Worm (Caenorhabditis elegans) whole organism, L4 larva: ENCODE measurements around the gene C49F5.6.
A peak's percentile ranks its signal among the peaks of the same experiment; 100 is the strongest.

ENCODE experiments used
- F10B5.3 ChIP-seq: sonication (generic microtip); optimal IDR thresholded peaks from 2 replicates; lab custom pipeline; 2016; ENCODE audit warnings: mild to moderate bottlenecking, missing genetic modification characterization, missing compliant biosample characterization
- F26F4.8 ChIP-seq: fragments of 200-800 bp; sonication (Bioruptor generic); conservative IDR thresholded peaks from 2 replicates; pipeline ENCODE4 v1.3.6; 2022; ENCODE audit warnings: missing genetic modification characterization, missing compliant biosample characterization
- F44E2.7 ChIP-seq: fragments of 200-800 bp; sonication (Bioruptor generic); IDR thresholded peaks from 2 replicates; pipeline ENCODE4 v2.1.2; 2022; ENCODE audit warnings: missing genetic modification characterization, missing compliant biosample characterization
- T26A8.4 ChIP-seq: fragments of 200-800 bp; sonication (Bioruptor generic); IDR thresholded peaks from 2 replicates; pipeline ENCODE4 v1.3.6; 2022; ENCODE audit warnings: missing genetic modification characterization, missing compliant biosample characterization
- Y5F2A.4 ChIP-seq: fragments of 200-800 bp; sonication (Bioruptor generic); optimal IDR thresholded peaks from 2 replicates; lab custom pipeline; 2018; ENCODE audit warnings: mild to moderate bottlenecking, missing genetic modification characterization, missing compliant biosample characterization
- Y75B8A.6 ChIP-seq: fragments of 200-800 bp; sonication (Bioruptor generic); IDR thresholded peaks from 2 replicates; pipeline ENCODE4 v1.3.6; 2022; ENCODE audit warnings: missing genetic modification reagents, missing genetic modification characterization, missing compliant biosample characterization
- aha-1 ChIP-seq: fragments of 150-350 bp; peaks from one replicate; lab custom pipeline; 2014; ENCODE audit warnings: missing biosample characterization, missing genetic modification characterization
- aly-2 ChIP-seq: sonication (generic microtip); optimal IDR thresholded peaks from 2 replicates; lab custom pipeline; 2018; ENCODE audit warnings: missing biosample characterization, missing genetic modification characterization
- arid-1 ChIP-seq: fragments of 200-800 bp; sonication (Bioruptor generic); conservative IDR thresholded peaks from 2 replicates; pipeline ENCODE4 v1.3.6; 2022; ENCODE audit warnings: missing genetic modification reagents, missing genetic modification characterization, missing compliant biosample characterization
- ceh-82 ChIP-seq: sonication (generic microtip); optimal IDR thresholded peaks from 2 replicates; lab custom pipeline; 2017; ENCODE audit warnings: missing biosample characterization, missing genetic modification characterization
- cey-2 ChIP-seq: sonication (generic microtip); optimal IDR thresholded peaks from 3 replicates; lab custom pipeline; 2017; ENCODE audit warnings: missing genetic modification characterization, mild to moderate bottlenecking, missing compliant biosample characterization, antibody characterized with exemption, borderline replicate concordance; ENCODE audit not compliant: insufficient read depth
- daf-12 ChIP-seq: fragments of 150-350 bp; optimal IDR thresholded peaks from 2 replicates; lab custom pipeline; 2014; ENCODE audit warnings: missing biosample characterization, missing genetic modification reagents, missing genetic modification characterization
- daf-16 ChIP-seq, 3 experiments: sonication (generic microtip); optimal IDR thresholded peaks; 2 replicates each; lab custom pipeline; 2016 to 2017; ENCODE audit warnings: missing genetic modification characterization in 3 of 3, missing genetic modification reagents in 3 of 3, mild to moderate bottlenecking in 2 of 3, missing compliant biosample characterization in 2 of 3, missing biosample characterization in 1 of 3, moderate library complexity in 1 of 3
- daf-19 ChIP-seq: fragments of 200-800 bp; sonication (Bioruptor generic); conservative IDR thresholded peaks from 2 replicates; pipeline ENCODE4 v1.3.6; 2022; ENCODE audit warnings: missing genetic modification characterization, missing compliant biosample characterization
- dpl-1 ChIP-seq: fragments of 150-350 bp; optimal IDR thresholded peaks from 2 replicates; lab custom pipeline; 2014; ENCODE audit warnings: missing biosample characterization, missing genetic modification reagents, missing genetic modification characterization
- duxl-1 ChIP-seq: sonication (generic microtip); optimal IDR thresholded peaks from 2 replicates; lab custom pipeline; 2016; ENCODE audit warnings: mild to moderate bottlenecking, missing genetic modification characterization, moderate library complexity, missing compliant biosample characterization; ENCODE audit not compliant: poor library complexity
- fos-1 ChIP-seq: fragments of 150-350 bp; optimal IDR thresholded peaks from 2 replicates; lab custom pipeline; 2014; ENCODE audit warnings: missing biosample characterization, missing genetic modification characterization
- hlh-30 ChIP-seq: sonication (generic microtip); optimal IDR thresholded peaks from 2 replicates; lab custom pipeline; 2017; ENCODE audit warnings: antibody characterized with exemption, mild to moderate bottlenecking, missing genetic modification characterization, missing compliant biosample characterization; ENCODE audit not compliant: insufficient read depth
- hmg-1.1 ChIP-seq: fragments of 200-800 bp; sonication (Bioruptor generic); IDR thresholded peaks from 2 replicates; pipeline ENCODE4 v1.3.6; 2022; ENCODE audit warnings: missing genetic modification reagents, missing genetic modification characterization, missing compliant biosample characterization
- jun-1 ChIP-seq: fragments of 150-350 bp; optimal IDR thresholded peaks from 2 replicates; lab custom pipeline; 2014; ENCODE audit warnings: missing biosample characterization, missing genetic modification reagents, missing genetic modification characterization
- lim-7 ChIP-seq: fragments of 200-800 bp; sonication (Bioruptor generic); IDR thresholded peaks from 2 replicates; pipeline ENCODE4 v1.3.6; 2022; ENCODE audit warnings: missing genetic modification characterization, missing compliant biosample characterization
- lin-13 ChIP-seq: fragments of 150-350 bp; optimal IDR thresholded peaks from 2 replicates; lab custom pipeline; 2014; ENCODE audit warnings: missing biosample characterization, missing genetic modification reagents, missing genetic modification characterization
- lin-15B ChIP-seq: fragments of 150-350 bp; sonication (generic microtip); optimal IDR thresholded peaks from 3 replicates; lab custom pipeline; 2014; ENCODE audit warnings: missing biosample characterization, missing genetic modification characterization
- lin-38 ChIP-seq: fragments of 200-800 bp; sonication (Bioruptor generic); IDR thresholded peaks from 2 replicates; pipeline ENCODE4 v1.3.6; 2022; ENCODE audit warnings: missing genetic modification reagents, missing genetic modification characterization, missing compliant biosample characterization
- lir-3 ChIP-seq: sonication (generic microtip); optimal IDR thresholded peaks from 2 replicates; lab custom pipeline; 2016; ENCODE audit warnings: mild to moderate bottlenecking, missing genetic modification characterization, missing compliant biosample characterization
- madf-9 ChIP-seq: fragments of 200-800 bp; sonication (Bioruptor generic); conservative IDR thresholded peaks from 2 replicates; pipeline ENCODE4 v1.3.6; 2022; ENCODE audit warnings: missing genetic modification reagents, missing genetic modification characterization, missing compliant biosample characterization
- mdt-29 ChIP-seq: fragments of 200-800 bp; sonication (Bioruptor generic); IDR thresholded peaks from 2 replicates; pipeline ENCODE4 v1.3.6; 2022; ENCODE audit warnings: missing genetic modification reagents, missing genetic modification characterization, missing compliant biosample characterization
- mxl-2 ChIP-seq: fragments of 200-800 bp; sonication (Bioruptor generic); conservative IDR thresholded peaks from 2 replicates; pipeline ENCODE4 v1.3.6; 2022; ENCODE audit warnings: missing genetic modification reagents, missing genetic modification characterization, missing compliant biosample characterization
- nhr-11 ChIP-seq: fragments of 150-350 bp; optimal IDR thresholded peaks from 2 replicates; lab custom pipeline; 2014; ENCODE audit warnings: missing biosample characterization, missing genetic modification characterization
- nhr-111 ChIP-seq: fragments of 200-800 bp; sonication (Bioruptor generic); optimal IDR thresholded peaks from 2 replicates; lab custom pipeline; 2018; ENCODE audit warnings: mild to moderate bottlenecking, missing genetic modification characterization, missing compliant biosample characterization
- nhr-41 ChIP-seq: fragments of 200-800 bp; sonication (Bioruptor generic); IDR thresholded peaks from 2 replicates; pipeline ENCODE4 v1.3.6; 2022; ENCODE audit warnings: missing genetic modification reagents, missing genetic modification characterization, missing compliant biosample characterization
- nhr-42 ChIP-seq: fragments of 200-800 bp; sonication (Bioruptor generic); IDR thresholded peaks from 2 replicates; pipeline ENCODE4 v1.3.6; 2022; ENCODE audit warnings: missing genetic modification characterization, missing compliant biosample characterization
- pha-4 ChIP-seq, 2 experiments: fragments of 150-350 bp in 1 of 2; fragments of 200-800 bp in 1 of 2; sonication (Bioruptor generic) in 1 of 2; IDR thresholded peaks in 1 of 2; optimal IDR thresholded peaks in 1 of 2; 2 replicates each; pipeline versions ENCODE4 v1.3.6 to Lab custom; 2014 to 2022; ENCODE audit warnings: missing genetic modification characterization in 2 of 2, missing genetic modification reagents in 2 of 2, missing biosample characterization in 1 of 2, missing compliant biosample characterization in 1 of 2
- pqm-1 ChIP-seq: sonication (generic microtip); optimal IDR thresholded peaks from 2 replicates; lab custom pipeline; 2017; ENCODE audit warnings: missing biosample characterization, missing genetic modification characterization
- rbr-2 ChIP-seq: sonication (generic microtip); optimal IDR thresholded peaks from 2 replicates; lab custom pipeline; 2016; ENCODE audit warnings: missing genotype, missing genetic modification characterization, missing compliant biosample characterization
- set-16 ChIP-seq: fragments of 200-800 bp; sonication (Bioruptor generic); IDR thresholded peaks from 2 replicates; pipeline ENCODE4 v1.3.6; 2022; ENCODE audit warnings: missing genetic modification reagents, missing genetic modification characterization, missing compliant biosample characterization
- skn-1 ChIP-seq: fragments of 150-350 bp; optimal IDR thresholded peaks from 2 replicates; lab custom pipeline; 2014; ENCODE audit warnings: missing biosample characterization, missing genetic modification characterization
- snpc-1.2 ChIP-seq: fragments of 200-800 bp; sonication (Bioruptor generic); IDR thresholded peaks from 2 replicates; pipeline ENCODE4 v1.3.6; 2022; ENCODE audit warnings: missing genetic modification reagents, missing genetic modification characterization, missing compliant biosample characterization
- snpc-4 ChIP-seq: fragments of 150-350 bp; optimal IDR thresholded peaks from 2 replicates; lab custom pipeline; 2014; ENCODE audit warnings: missing biosample characterization, missing genetic modification characterization
- tag-97 ChIP-seq: fragments of 200-800 bp; sonication (Bioruptor generic); IDR thresholded peaks from 2 replicates; pipeline ENCODE4 v1.3.6; 2022; ENCODE audit warnings: missing genetic modification characterization, missing compliant biosample characterization
- unc-62 ChIP-seq, 3 experiments: fragments of 150-350 bp in 1 of 3; sonication (generic microtip); optimal IDR thresholded peaks in 2 of 3; peaks in 1 of 3; 1 replicate in 1 of 3; 2 replicates in 2 of 3; lab custom pipeline; 2014 to 2017; ENCODE audit warnings: missing biosample characterization in 3 of 3, missing genetic modification characterization in 3 of 3, missing genetic modification reagents in 3 of 3, missing genotype in 1 of 3

Gene C49F5.6

ce11 chrX:11987900-11988364, at the start of gene C49F5.6:
Gene C49F5.6, plus strand, starts transcription at chrX:11988314.
- no peak for TF ChIP-seq daf-12 (tag; lab: Kevin White, UChicago)
- peak in 1 of 2 experiments; percentile 28 for TF ChIP-seq daf-16 (GFP tag; optimal IDR thresholded peaks at IDR 0.05; lab: Kevin White, UChicago)
- TF ChIP-seq daf-16 (tag; optimal IDR thresholded peaks at IDR 0.05; lab: Kevin White, UChicago), result no peak
- TF ChIP-seq, all 104 proteins: peak for 1

- TF ChIP-seq tag-97 (no peak), mxl-2 (GFP tag; lab: Robert Waterston, UW) (no peak), nhr-111 (GFP tag; lab: Kevin White, UChicago) (no peak), daf-19 (GFP tag; lab: Robert Waterston, UW) (no peak), cey-2 (no peak), dpl-1 (GFP tag; lab: Kevin White, UChicago) (no peak), daf-16 (GFP tag; optimal IDR thresholded peaks at IDR 0.05; lab: Kevin White, UChicago) (no peak), daf-16 (tag; optimal IDR thresholded peaks at IDR 0.05; lab: Kevin White, UChicago) (no peak), nhr-41 (GFP tag; lab: Robert Waterston, UW) (no peak), F26F4.8 (no peak), rbr-2 (no peak)
Measured at ce11 chrX:11938826-11939225, 49.3 kb upstream of the C49F5.6 start, which contains the start of gene F55G7.5. Gene F55G7.5, minus strand, starts transcription at chrX:11938926.

- no peak for TF ChIP-seq duxl-1 (tag; lab: Kevin White, UChicago)
- TF ChIP-seq jun-1 (tag; lab: Kevin White, UChicago), result no peak
- no peak for TF ChIP-seq Y75B8A.6
- no peak for TF ChIP-seq nhr-111 (GFP tag; lab: Kevin White, UChicago)
- no peak for TF ChIP-seq nhr-42
- peak; percentile 46 for TF ChIP-seq aha-1 (tag; lab: Kevin White, UChicago)
- TF ChIP-seq lin-15B (tag; lab: Kevin White, UChicago), result no peak
Measured at ce11 chrX:11941951-11942350, 46.2 kb upstream of the C49F5.6 start, which contains the start of gene F55G7.3. Gene F55G7.3, minus strand, starts transcription at chrX:11942051.

DNA sequence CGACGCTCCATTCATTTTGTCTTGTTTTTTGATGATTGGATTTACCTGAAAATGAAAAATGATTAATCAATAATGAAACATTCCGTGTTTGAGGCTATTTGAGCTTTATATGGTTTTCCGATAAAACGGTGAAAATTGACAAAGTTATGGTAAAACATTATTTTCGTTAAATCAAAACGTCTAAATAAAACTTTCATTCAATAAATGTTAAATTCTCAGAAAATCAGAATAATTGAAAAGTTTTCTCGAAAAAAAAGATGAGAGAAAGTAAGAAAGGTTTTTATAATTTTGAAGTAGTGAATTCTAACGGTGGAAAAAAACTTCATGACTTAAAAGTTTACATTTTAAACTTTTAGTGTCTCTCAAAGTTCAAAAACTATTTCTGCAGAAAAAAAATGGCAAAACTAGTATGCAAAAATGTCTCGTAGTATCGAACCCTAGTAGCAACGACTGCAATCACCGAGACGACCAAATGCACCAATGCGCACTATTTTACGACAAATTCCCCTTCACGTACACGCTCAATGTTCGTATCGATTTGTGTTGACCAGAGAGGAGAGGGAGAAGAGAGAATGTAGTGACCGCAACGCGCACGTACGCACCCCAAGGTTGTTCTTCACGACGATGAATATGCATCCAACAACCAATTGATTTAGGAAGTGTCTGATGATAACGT, 41.2 kb upstream of the C49F5.6 start, which contains the start of gene nfya-1:
TSS of gene nfya-1 (minus strand) at position 51 of the 676 bp plus-strand sequence.
- TF ChIP-seq mxl-2 (GFP tag; lab: Robert Waterston, UW), result no peak
- TF ChIP-seq lin-38 (GFP tag; lab: Robert Waterston, UW), result no peak
- no peak for TF ChIP-seq daf-12 (tag; lab: Kevin White, UChicago)
- no peak for TF ChIP-seq mdt-29
- TF ChIP-seq duxl-1 (tag; lab: Kevin White, UChicago), result peak; percentile 11
- no peak for TF ChIP-seq F10B5.3 (tag; lab: Kevin White, UChicago)
- TF ChIP-seq hmg-1.1 (GFP tag; lab: Robert Waterston, UW), result peak; percentile 76
- no peak for TF ChIP-seq fos-1 (tag; lab: Kevin White, UChicago)
- no peak for TF ChIP-seq pqm-1 (tag; lab: Kevin White, UChicago)
- peak; percentile 67 for TF ChIP-seq hlh-30
- no peak for TF ChIP-seq daf-19 (GFP tag; lab: Robert Waterston, UW)
- 0 out of 2 replicates have a peak, but pooled peaks have one; percentile 9 for TF ChIP-seq madf-9 (GFP tag; lab: Robert Waterston, UW)
- TF ChIP-seq set-16 (GFP tag; lab: Robert Waterston, UW), result no peak
- TF ChIP-seq nhr-41 (GFP tag; lab: Robert Waterston, UW), result no peak
- no peak for TF ChIP-seq lin-15B (tag; lab: Kevin White, UChicago)
- TF ChIP-seq ceh-82 (tag; lab: Kevin White, UChicago), result no peak
- no peak for TF ChIP-seq nhr-111 (GFP tag; lab: Kevin White, UChicago)
- peak; percentile 14; the same call in 1 of the 2 replicates for TF ChIP-seq T26A8.4
- TF ChIP-seq lim-7, result no peak
- TF ChIP-seq aly-2 (tag; lab: Kevin White, UChicago), result no peak
- TF ChIP-seq unc-62 (GFP tag; optimal IDR thresholded peaks at IDR 0.05 in 1 of 2; lab: Kevin White, UChicago), result peak in 1 of 2 experiments; percentile 85
- no peak for TF ChIP-seq unc-62 (tag; optimal IDR thresholded peaks at IDR 0.05; lab: Kevin White, UChicago)
- no peak for TF ChIP-seq arid-1
- TF ChIP-seq lin-13 (GFP tag; lab: Kevin White, UChicago), result no peak
- no peak for TF ChIP-seq snpc-4
- TF ChIP-seq nhr-42, result no peak
- no peak for TF ChIP-seq pha-4 (GFP tag; IDR thresholded peaks at IDR 0.05; lab: Robert Waterston, UW)
- peak; percentile 55 for TF ChIP-seq pha-4 (tag; optimal IDR thresholded peaks at IDR 0.05; lab: Kevin White, UChicago)
- TF ChIP-seq lir-3, result no peak
- no peak for TF ChIP-seq skn-1 (tag; lab: Kevin White, UChicago)
- TF ChIP-seq F44E2.7 (GFP tag; lab: Robert Waterston, UW), result no peak
- no peak for TF ChIP-seq snpc-1.2 (GFP tag; lab: Robert Waterston, UW)
- TF ChIP-seq Y5F2A.4, result no peak
- TF ChIP-seq nhr-11, result peak; percentile 13
